Worm (Caenorhabditis elegans) whole organism, L4 larva: ENCODE measurements around the gene srw-12.

Experiments
- D1046.2 ChIP-seq: fragments of 200-800 bp; sonication (Bioruptor generic); IDR thresholded peaks from 2 replicates; pipeline ENCODE4 v1.3.6; 2022; ENCODE audit warnings: missing genetic modification characterization, missing compliant biosample characterization
- F10B5.3 ChIP-seq: sonication (generic microtip); optimal IDR thresholded peaks from 2 replicates; lab custom pipeline; 2016; ENCODE audit warnings: mild to moderate bottlenecking, missing genetic modification characterization, missing compliant biosample characterization
- F26F4.8 ChIP-seq: fragments of 200-800 bp; sonication (Bioruptor generic); conservative IDR thresholded peaks from 2 replicates; pipeline ENCODE4 v1.3.6; 2022; ENCODE audit warnings: missing genetic modification characterization, missing compliant biosample characterization
- F37D6.2 ChIP-seq: sonication (generic microtip); optimal IDR thresholded peaks from 2 replicates; lab custom pipeline; 2016; ENCODE audit warnings: mild to moderate bottlenecking, missing genetic modification characterization, missing compliant biosample characterization
- F49E8.2 ChIP-seq: sonication (generic microtip); optimal IDR thresholded peaks from 2 replicates; lab custom pipeline; 2016; ENCODE audit warnings: missing compliant biosample characterization, mild to moderate bottlenecking, missing genetic modification characterization, borderline replicate concordance
- R02D3.7 ChIP-seq: fragments of 150-350 bp; sonication (generic microtip); optimal IDR thresholded peaks from 3 replicates; lab custom pipeline; 2014; ENCODE audit warnings: missing biosample characterization, missing genetic modification characterization
- T20F7.1 ChIP-seq: fragments of 200-800 bp; sonication (Bioruptor generic); optimal IDR thresholded peaks from 2 replicates; lab custom pipeline; 2018; ENCODE audit warnings: mild to moderate bottlenecking, missing genetic modification characterization, missing compliant biosample characterization
- Y105C5A.15 ChIP-seq: fragments of 200-800 bp; sonication (Bioruptor generic); IDR thresholded peaks from 2 replicates; pipeline ENCODE4 v1.3.6; 2022; ENCODE audit warnings: missing genetic modification characterization, missing compliant biosample characterization
- aha-1 ChIP-seq: fragments of 150-350 bp; peaks from one replicate; lab custom pipeline; 2014; ENCODE audit warnings: missing biosample characterization, missing genetic modification characterization
- arid-1 ChIP-seq: fragments of 200-800 bp; sonication (Bioruptor generic); conservative IDR thresholded peaks from 2 replicates; pipeline ENCODE4 v1.3.6; 2022; ENCODE audit warnings: missing genetic modification reagents, missing genetic modification characterization, missing compliant biosample characterization
- attf-4 ChIP-seq: sonication (generic microtip); optimal IDR thresholded peaks from 3 replicates; lab custom pipeline; 2017; ENCODE audit warnings: missing biosample characterization, missing genetic modification characterization
- ceh-28 ChIP-seq: fragments of 150-350 bp; optimal IDR thresholded peaks from 2 replicates; lab custom pipeline; 2014; ENCODE audit warnings: missing biosample characterization, missing genetic modification reagents, missing genetic modification characterization
- ceh-32 ChIP-seq: sonication (generic microtip); optimal IDR thresholded peaks from 2 replicates; lab custom pipeline; 2016; ENCODE audit warnings: mild to moderate bottlenecking, missing genetic modification characterization, missing compliant biosample characterization; ENCODE audit not compliant: poor library complexity
- ceh-62 ChIP-seq: sonication (generic microtip); optimal IDR thresholded peaks from 2 replicates; lab custom pipeline; 2017; ENCODE audit warnings: missing biosample characterization, missing genetic modification characterization
- ceh-82 ChIP-seq: sonication (generic microtip); optimal IDR thresholded peaks from 2 replicates; lab custom pipeline; 2017; ENCODE audit warnings: missing biosample characterization, missing genetic modification characterization
- ctbp-1 ChIP-seq: fragments of 200-800 bp; sonication (Bioruptor generic); IDR thresholded peaks from 2 replicates; pipeline ENCODE4 v1.3.6; 2022; ENCODE audit warnings: missing genetic modification reagents, missing genetic modification characterization, missing compliant biosample characterization
- daf-16 ChIP-seq, 3 experiments: sonication (generic microtip); optimal IDR thresholded peaks; 2 replicates each; lab custom pipeline; 2016 to 2017; ENCODE audit warnings: missing genetic modification characterization in 3 of 3, missing genetic modification reagents in 3 of 3, mild to moderate bottlenecking in 2 of 3, missing compliant biosample characterization in 2 of 3, missing biosample characterization in 1 of 3, moderate library complexity in 1 of 3
- dmd-6 ChIP-seq: fragments of 200-800 bp; sonication (Bioruptor generic); IDR thresholded peaks from 2 replicates; pipeline ENCODE4 v1.3.6; 2022; ENCODE audit warnings: missing genetic modification reagents, missing genetic modification characterization, missing compliant biosample characterization
- dmd-8 ChIP-seq: fragments of 200-800 bp; sonication (Bioruptor generic); IDR thresholded peaks from 2 replicates; pipeline ENCODE4 v1.3.6; 2022; ENCODE audit warnings: missing genetic modification characterization, missing compliant biosample characterization
- dmd-9 ChIP-seq: fragments of 200-800 bp; sonication (Bioruptor generic); IDR thresholded peaks from 2 replicates; pipeline ENCODE4 v1.3.6; 2022; ENCODE audit warnings: missing genetic modification reagents, missing genetic modification characterization, missing compliant biosample characterization
- duxl-1 ChIP-seq: sonication (generic microtip); optimal IDR thresholded peaks from 2 replicates; lab custom pipeline; 2016; ENCODE audit warnings: mild to moderate bottlenecking, missing genetic modification characterization, moderate library complexity, missing compliant biosample characterization; ENCODE audit not compliant: poor library complexity
- dve-1 ChIP-seq: sonication (generic microtip); optimal IDR thresholded peaks from 2 replicates; lab custom pipeline; 2017; ENCODE audit warnings: antibody characterized with exemption, mild to moderate bottlenecking, missing genetic modification characterization, missing compliant biosample characterization; ENCODE audit not compliant: insufficient read depth
- gei-8 ChIP-seq: fragments of 200-800 bp; sonication (Bioruptor generic); optimal IDR thresholded peaks from 2 replicates; lab custom pipeline; 2018; ENCODE audit warnings: mild to moderate bottlenecking, missing genetic modification characterization, missing compliant biosample characterization
- hlh-30 ChIP-seq: sonication (generic microtip); optimal IDR thresholded peaks from 2 replicates; lab custom pipeline; 2017; ENCODE audit warnings: antibody characterized with exemption, mild to moderate bottlenecking, missing genetic modification characterization, missing compliant biosample characterization; ENCODE audit not compliant: insufficient read depth
- jun-1 ChIP-seq: fragments of 150-350 bp; optimal IDR thresholded peaks from 2 replicates; lab custom pipeline; 2014; ENCODE audit warnings: missing biosample characterization, missing genetic modification reagents, missing genetic modification characterization
- lin-13 ChIP-seq: fragments of 150-350 bp; optimal IDR thresholded peaks from 2 replicates; lab custom pipeline; 2014; ENCODE audit warnings: missing biosample characterization, missing genetic modification reagents, missing genetic modification characterization
- lin-15B ChIP-seq: fragments of 150-350 bp; sonication (generic microtip); optimal IDR thresholded peaks from 3 replicates; lab custom pipeline; 2014; ENCODE audit warnings: missing biosample characterization, missing genetic modification characterization
- lin-29 ChIP-seq: fragments of 200-800 bp; sonication (Bioruptor generic); IDR thresholded peaks from 2 replicates; pipeline ENCODE4 v1.3.6; 2022; ENCODE audit warnings: missing genetic modification reagents, missing genetic modification characterization, missing compliant biosample characterization
- lin-38 ChIP-seq: fragments of 200-800 bp; sonication (Bioruptor generic); IDR thresholded peaks from 2 replicates; pipeline ENCODE4 v1.3.6; 2022; ENCODE audit warnings: missing genetic modification reagents, missing genetic modification characterization, missing compliant biosample characterization
- lin-39 ChIP-seq: fragments of 150-350 bp; optimal IDR thresholded peaks from 2 replicates; lab custom pipeline; 2014; ENCODE audit warnings: missing biosample characterization, missing genetic modification reagents, missing genetic modification characterization
- lir-3 ChIP-seq: sonication (generic microtip); optimal IDR thresholded peaks from 2 replicates; lab custom pipeline; 2016; ENCODE audit warnings: mild to moderate bottlenecking, missing genetic modification characterization, missing compliant biosample characterization
- lsy-2 ChIP-seq, 2 experiments: fragments of 150-350 bp in 1 of 2; sonication (generic microtip) in 1 of 2; optimal IDR thresholded peaks; 2 replicates each; lab custom pipeline; 2014 to 2017; ENCODE audit warnings: missing biosample characterization in 2 of 2, missing genetic modification characterization in 2 of 2
- madf-5 ChIP-seq, 2 experiments: fragments of 200-800 bp; sonication (Bioruptor generic); IDR thresholded peaks; 2 replicates each; pipeline ENCODE4 v1.3.6; 2022; ENCODE audit warnings: missing compliant biosample characterization in 2 of 2, missing genetic modification characterization in 2 of 2
- mdt-29 ChIP-seq: fragments of 200-800 bp; sonication (Bioruptor generic); IDR thresholded peaks from 2 replicates; pipeline ENCODE4 v1.3.6; 2022; ENCODE audit warnings: missing genetic modification reagents, missing genetic modification characterization, missing compliant biosample characterization
- mep-1 ChIP-seq: fragments of 150-350 bp; sonication (generic microtip); optimal IDR thresholded peaks from 3 replicates; lab custom pipeline; 2014; ENCODE audit warnings: missing biosample characterization, missing genetic modification characterization
- mes-2 ChIP-seq: sonication (generic microtip); optimal IDR thresholded peaks from 2 replicates; lab custom pipeline; 2016; ENCODE audit warnings: missing genotype, mild to moderate bottlenecking, missing genetic modification characterization, missing compliant biosample characterization; ENCODE audit not compliant: poor library complexity, severe bottlenecking
- nhr-10 ChIP-seq: fragments of 150-350 bp; optimal IDR thresholded peaks from 2 replicates; lab custom pipeline; 2014; ENCODE audit warnings: missing biosample characterization, missing genetic modification characterization
- nhr-11 ChIP-seq: fragments of 150-350 bp; optimal IDR thresholded peaks from 2 replicates; lab custom pipeline; 2014; ENCODE audit warnings: missing biosample characterization, missing genetic modification characterization
- nhr-111 ChIP-seq: fragments of 200-800 bp; sonication (Bioruptor generic); optimal IDR thresholded peaks from 2 replicates; lab custom pipeline; 2018; ENCODE audit warnings: mild to moderate bottlenecking, missing genetic modification characterization, missing compliant biosample characterization
- nhr-237 ChIP-seq: sonication (generic microtip); optimal IDR thresholded peaks from 2 replicates; lab custom pipeline; 2017; ENCODE audit warnings: missing biosample characterization, missing genetic modification characterization
- nhr-28 ChIP-seq: fragments of 150-350 bp; optimal IDR thresholded peaks from 2 replicates; lab custom pipeline; 2014; ENCODE audit warnings: missing biosample characterization, missing genetic modification characterization
- pha-4 ChIP-seq, 2 experiments: fragments of 150-350 bp in 1 of 2; fragments of 200-800 bp in 1 of 2; sonication (Bioruptor generic) in 1 of 2; IDR thresholded peaks in 1 of 2; optimal IDR thresholded peaks in 1 of 2; 2 replicates each; pipeline versions ENCODE4 v1.3.6 to Lab custom; 2014 to 2022; ENCODE audit warnings: missing genetic modification characterization in 2 of 2, missing genetic modification reagents in 2 of 2, missing biosample characterization in 1 of 2, missing compliant biosample characterization in 1 of 2
- pqm-1 ChIP-seq: sonication (generic microtip); optimal IDR thresholded peaks from 2 replicates; lab custom pipeline; 2017; ENCODE audit warnings: missing biosample characterization, missing genetic modification characterization
- sdz-12 ChIP-seq: fragments of 200-800 bp; sonication (Bioruptor generic); optimal IDR thresholded peaks from 2 replicates; lab custom pipeline; 2018; ENCODE audit warnings: mild to moderate bottlenecking, missing genetic modification characterization, missing compliant biosample characterization
- set-16 ChIP-seq: fragments of 200-800 bp; sonication (Bioruptor generic); IDR thresholded peaks from 2 replicates; pipeline ENCODE4 v1.3.6; 2022; ENCODE audit warnings: missing genetic modification reagents, missing genetic modification characterization, missing compliant biosample characterization
- snpc-1.2 ChIP-seq: fragments of 200-800 bp; sonication (Bioruptor generic); IDR thresholded peaks from 2 replicates; pipeline ENCODE4 v1.3.6; 2022; ENCODE audit warnings: missing genetic modification reagents, missing genetic modification characterization, missing compliant biosample characterization
- spr-1 ChIP-seq: sonication (generic microtip); optimal IDR thresholded peaks from 2 replicates; lab custom pipeline; 2016; ENCODE audit warnings: mild to moderate bottlenecking, missing genetic modification characterization, missing compliant biosample characterization
- tag-97 ChIP-seq: fragments of 200-800 bp; sonication (Bioruptor generic); IDR thresholded peaks from 2 replicates; pipeline ENCODE4 v1.3.6; 2022; ENCODE audit warnings: missing genetic modification characterization, missing compliant biosample characterization
- unc-39 ChIP-seq: sonication (generic microtip); optimal IDR thresholded peaks from 2 replicates; lab custom pipeline; 2017; ENCODE audit warnings: missing biosample characterization, missing genetic modification characterization
- zfp-3 ChIP-seq: fragments of 200-800 bp; sonication (Bioruptor generic); conservative IDR thresholded peaks from 2 replicates; pipeline ENCODE4 v1.3.6; 2022; ENCODE audit warnings: missing genetic modification reagents, missing genetic modification characterization, missing compliant biosample characterization
- ztf-11 ChIP-seq: fragments of 150-350 bp; optimal IDR thresholded peaks from 2 replicates; lab custom pipeline; 2014; ENCODE audit warnings: missing biosample characterization, missing genetic modification characterization

Gene srw-12

DNA sequence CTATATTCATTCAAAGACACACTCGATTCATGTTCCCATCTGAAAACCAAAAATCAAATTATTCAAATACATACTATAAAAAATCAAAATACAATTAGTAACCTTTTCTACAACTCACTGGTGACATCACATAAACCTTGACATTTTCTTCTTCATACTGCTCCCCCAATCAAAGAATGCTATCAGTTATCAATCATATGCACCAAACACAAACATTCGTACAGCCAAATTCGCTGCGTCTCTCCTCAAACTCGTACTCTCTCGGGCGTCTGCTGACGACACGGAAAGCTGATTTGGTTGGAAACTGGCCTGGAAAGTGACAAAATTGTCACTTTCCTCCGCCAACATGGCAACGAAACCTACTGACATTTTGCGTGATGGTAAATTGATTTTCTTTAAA lies 46.1 kb downstream of the srw-12 start, which contains the start of gene plc-2:
TSS of gene plc-2 (plus strand) at position 196 of the 400 bp plus-strand sequence.
- TF ChIP-seq pqm-1 (peak; percentile 84), madf-5 (GFP tag; IDR thresholded peaks at IDR 0.05; lab: Robert Waterston, UW) (no peak), jun-1 (tag; lab: Kevin White, UChicago) (no peak), lsy-2 (tag; optimal IDR thresholded peaks at IDR 0.05; lab: Kevin White, UChicago) (no peak), F49E8.2 (tag; lab: Kevin White, UChicago) (no peak), arid-1 (GFP tag; lab: Robert Waterston, UW) (no peak), tag-97 (no peak), sdz-12 (GFP tag; lab: Kevin White, UChicago) (no peak), lir-3 (tag; lab: Kevin White, UChicago) (no peak), daf-16 (GFP tag; optimal IDR thresholded peaks at IDR 0.05; lab: Kevin White, UChicago) (no peak), daf-16 (tag; optimal IDR thresholded peaks at IDR 0.05; lab: Kevin White, UChicago) (peak; percentile 44), attf-4 (tag; lab: Kevin White, UChicago) (no peak), lin-38 (GFP tag; lab: Robert Waterston, UW) (peak; percentile 35; the same call in 1 of the 2 replicates), nhr-28 (tag; lab: Kevin White, UChicago) (peak; percentile 82), lin-13 (GFP tag; lab: Kevin White, UChicago) (no peak), set-16 (GFP tag; lab: Robert Waterston, UW) (no peak), dmd-6 (peak; percentile 76), zfp-3 (no peak), ceh-32 (no peak), spr-1 (tag; lab: Kevin White, UChicago) (no peak), lin-29 (GFP tag; lab: Robert Waterston, UW) (no peak), ceh-28 (tag; lab: Kevin White, UChicago) (no peak), hlh-30 (tag; lab: Kevin White, UChicago) (peak; percentile 44), ceh-82 (tag; lab: Kevin White, UChicago) (no peak), mdt-29 (GFP tag; lab: Robert Waterston, UW) (no peak), dmd-8 (GFP tag; lab: Robert Waterston, UW) (no peak), snpc-1.2 (GFP tag; lab: Robert Waterston, UW) (no peak), unc-39 (tag; lab: Kevin White, UChicago) (no peak), D1046.2 (no peak), nhr-10 (no peak), mep-1 (peak; percentile 13), mes-2 (tag; lab: Kevin White, UChicago) (peak; percentile 35), nhr-237 (tag; lab: Kevin White, UChicago) (no peak), F10B5.3 (tag; lab: Kevin White, UChicago) (no peak), pha-4 (GFP tag; IDR thresholded peaks at IDR 0.05; lab: Robert Waterston, UW) (no peak), pha-4 (tag; optimal IDR thresholded peaks at IDR 0.05; lab: Kevin White, UChicago) (peak; percentile 32), dve-1 (tag; lab: Kevin White, UChicago) (peak; percentile 78), lin-15B (tag; lab: Kevin White, UChicago) (no peak), ctbp-1 (no peak), ztf-11 (no peak), T20F7.1 (GFP tag; lab: Kevin White, UChicago) (no peak), ceh-62 (tag; lab: Kevin White, UChicago) (no peak), aha-1 (tag; lab: Kevin White, UChicago) (no peak), nhr-111 (GFP tag; lab: Kevin White, UChicago) (no peak), nhr-11 (tag; lab: Kevin White, UChicago) (no peak), gei-8 (GFP tag; lab: Kevin White, UChicago) (no peak), R02D3.7 (tag; lab: Kevin White, UChicago) (no peak), lin-39 (tag; lab: Kevin White, UChicago) (no peak), duxl-1 (tag; lab: Kevin White, UChicago) (no peak), dmd-9 (GFP tag; lab: Robert Waterston, UW) (no peak), F26F4.8 (GFP tag; lab: Robert Waterston, UW) (no peak), F37D6.2 (no peak), Y105C5A.15 (GFP tag; lab: Robert Waterston, UW) (no peak)
